Worm (Caenorhabditis elegans) whole organism, L1 larva: ENCODE measurements around the gene ceh-38.

ENCODE experiments used
- C04F5.9 ChIP-seq: sonication (generic microtip); optimal IDR thresholded peaks from 2 replicates; lab custom pipeline; 2016; ENCODE audit warnings: missing genetic modification characterization, missing compliant biosample characterization
- C16A3.4 ChIP-seq: fragments of 150-350 bp; optimal IDR thresholded peaks from 2 replicates; lab custom pipeline; 2014; ENCODE audit warnings: missing biosample characterization, missing genetic modification characterization
- Y116A8C.19 ChIP-seq: sonication (generic microtip); optimal IDR thresholded peaks from 2 replicates; lab custom pipeline; 2016; ENCODE audit warnings: missing compliant biosample characterization, missing genetic modification characterization, borderline replicate concordance
- aly-2 ChIP-seq: fragments of 150-350 bp; optimal IDR thresholded peaks from 2 replicates; lab custom pipeline; 2014; ENCODE audit warnings: missing biosample characterization, missing genetic modification characterization
- ceh-63 ChIP-seq: fragments of 200-800 bp; sonication (Bioruptor generic); optimal IDR thresholded peaks from 2 replicates; lab custom pipeline; 2018; ENCODE audit warnings: mild to moderate bottlenecking, missing genetic modification characterization, missing compliant biosample characterization
- ceh-88 ChIP-seq: fragments of 200-800 bp; sonication (Bioruptor generic); IDR thresholded peaks from 2 replicates; pipeline ENCODE4 v1.3.6; 2022; ENCODE audit warnings: missing genetic modification characterization, missing compliant biosample characterization
- dsc-1 ChIP-seq: sonication (generic microtip); optimal IDR thresholded peaks from 2 replicates; lab custom pipeline; 2016; ENCODE audit warnings: mild to moderate bottlenecking, missing genetic modification characterization, missing compliant biosample characterization
- efl-1 ChIP-seq, 4 experiments: fragments of 150-350 bp; optimal IDR thresholded peaks in 3 of 4; peaks in 1 of 4; 1 replicate in 1 of 4; 2 replicates in 3 of 4; lab custom pipeline; 2014; ENCODE audit warnings: missing biosample characterization in 2 of 4, missing genetic modification characterization in 2 of 4, missing genetic modification reagents in 2 of 4
- egl-27 ChIP-seq, 2 experiments: fragments of 150-350 bp in 1 of 2; sonication (generic microtip); optimal IDR thresholded peaks; 3 replicates each; lab custom pipeline; 2017 to 2018; ENCODE audit warnings: missing biosample characterization in 2 of 2, missing genetic modification characterization in 2 of 2, missing genetic modification reagents in 2 of 2
- elt-2 ChIP-seq: sonication (generic microtip); optimal IDR thresholded peaks from 2 replicates; lab custom pipeline; 2016; ENCODE audit warnings: missing genetic modification characterization, mild to moderate bottlenecking, inconsistent platforms, missing compliant biosample characterization, missing genetic modification reagents
- fkh-10 ChIP-seq: sonication (generic microtip); optimal IDR thresholded peaks from 2 replicates; lab custom pipeline; 2017; ENCODE audit warnings: missing biosample characterization, missing genetic modification reagents, missing genetic modification characterization
- fkh-4 ChIP-seq: sonication (generic microtip); optimal IDR thresholded peaks from 2 replicates; lab custom pipeline; 2016; ENCODE audit warnings: missing compliant biosample characterization, missing genetic modification characterization, borderline replicate concordance
- grh-1 ChIP-seq: fragments of 200-800 bp; sonication (Bioruptor generic); IDR thresholded peaks from 2 replicates; pipeline ENCODE4 v1.3.6; 2022; ENCODE audit warnings: missing genetic modification reagents, missing genetic modification characterization, missing compliant biosample characterization
- hlh-17 ChIP-seq: fragments of 200-800 bp; sonication (Bioruptor generic); optimal IDR thresholded peaks from 2 replicates; lab custom pipeline; 2018; ENCODE audit warnings: missing genetic modification characterization, mild to moderate bottlenecking, missing compliant biosample characterization, moderate library complexity, borderline replicate concordance
- hlh-4 ChIP-seq: sonication (generic microtip); optimal IDR thresholded peaks from 2 replicates; lab custom pipeline; 2016; ENCODE audit warnings: mild to moderate bottlenecking, missing genetic modification characterization, missing compliant biosample characterization
- lin-13 ChIP-seq: fragments of 150-350 bp; optimal IDR thresholded peaks from 2 replicates; lab custom pipeline; 2014; ENCODE audit warnings: missing biosample characterization, missing genetic modification reagents, missing genetic modification characterization
- lin-14 ChIP-seq: fragments of 200-800 bp; sonication (Bioruptor generic); optimal IDR thresholded peaks from 2 replicates; lab custom pipeline; 2018; ENCODE audit warnings: mild to moderate bottlenecking, missing genetic modification characterization, moderate library complexity, missing compliant biosample characterization
- lin-15B ChIP-seq: fragments of 150-350 bp; sonication (generic microtip); optimal IDR thresholded peaks from 3 replicates; lab custom pipeline; 2014; ENCODE audit warnings: missing biosample characterization, missing genetic modification characterization
- lin-35 ChIP-seq, 2 experiments: fragments of 150-350 bp; optimal IDR thresholded peaks; 2 replicates each; lab custom pipeline; 2014; ENCODE audit warnings: missing biosample characterization in 2 of 2, missing genetic modification characterization in 2 of 2, missing genetic modification reagents in 2 of 2
- lin-39 ChIP-seq: fragments of 150-350 bp; optimal IDR thresholded peaks from 2 replicates; lab custom pipeline; 2014; ENCODE audit warnings: missing biosample characterization, missing genetic modification reagents, missing genetic modification characterization
- lir-3 ChIP-seq: sonication (generic microtip); optimal IDR thresholded peaks from 2 replicates; lab custom pipeline; 2016; ENCODE audit warnings: mild to moderate bottlenecking, missing genetic modification characterization, moderate library complexity, missing compliant biosample characterization; ENCODE audit not compliant: poor library complexity
- lsy-2 ChIP-seq, 2 experiments: fragments of 150-350 bp; optimal IDR thresholded peaks; 2 replicates each; lab custom pipeline; 2014; ENCODE audit warnings: missing biosample characterization in 2 of 2, missing genetic modification characterization in 2 of 2
- mef-2 ChIP-seq: fragments of 150-350 bp; optimal IDR thresholded peaks from 2 replicates; lab custom pipeline; 2014; ENCODE audit warnings: missing biosample characterization, missing genetic modification characterization
- mep-1 ChIP-seq: fragments of 150-350 bp; optimal IDR thresholded peaks from 2 replicates; lab custom pipeline; 2014; ENCODE audit warnings: missing biosample characterization, missing genetic modification characterization
- nhr-19 ChIP-seq: fragments of 200-800 bp; sonication (Bioruptor generic); conservative IDR thresholded peaks from 2 replicates; pipeline ENCODE4 v1.3.6; 2022; ENCODE audit warnings: missing genetic modification characterization, missing compliant biosample characterization
- nhr-20 ChIP-seq: sonication (generic microtip); optimal IDR thresholded peaks from 2 replicates; lab custom pipeline; 2016; ENCODE audit warnings: mild to moderate bottlenecking, missing genetic modification characterization, missing compliant biosample characterization
- nhr-77 ChIP-seq: fragments of 150-350 bp; optimal IDR thresholded peaks from 2 replicates; lab custom pipeline; 2014; ENCODE audit warnings: missing biosample characterization, missing genetic modification characterization
- nhr-85 ChIP-seq: sonication (generic microtip); peaks from one replicate; lab custom pipeline; 2016; ENCODE audit warnings: missing genetic modification characterization, inconsistent platforms, missing compliant biosample characterization
- nhr-90 ChIP-seq: sonication (generic microtip); optimal IDR thresholded peaks from 2 replicates; lab custom pipeline; 2016; ENCODE audit warnings: mild to moderate bottlenecking, missing genetic modification characterization, missing compliant biosample characterization; ENCODE audit not compliant: poor library complexity
- pag-3 ChIP-seq: sonication (generic microtip); optimal IDR thresholded peaks from 2 replicates; lab custom pipeline; 2017; ENCODE audit warnings: missing genetic modification characterization, mild to moderate bottlenecking, missing compliant biosample characterization, antibody characterized with exemption, borderline replicate concordance; ENCODE audit not compliant: insufficient read depth
- pax-3 ChIP-seq: fragments of 200-800 bp; sonication (Bioruptor generic); optimal IDR thresholded peaks from 2 replicates; lab custom pipeline; 2018; ENCODE audit warnings: mild to moderate bottlenecking, missing genetic modification characterization, moderate library complexity, missing compliant biosample characterization
- pqm-1 ChIP-seq: sonication (generic microtip); optimal IDR thresholded peaks from 3 replicates; lab custom pipeline; 2017; ENCODE audit warnings: missing biosample characterization, missing genetic modification characterization
- skn-1 ChIP-seq: fragments of 150-350 bp; optimal IDR thresholded peaks from 2 replicates; lab custom pipeline; 2014; ENCODE audit warnings: missing biosample characterization, missing genetic modification characterization
- snpc-4 ChIP-seq: fragments of 150-350 bp; optimal IDR thresholded peaks from 2 replicates; lab custom pipeline; 2014; ENCODE audit warnings: missing biosample characterization, missing genetic modification characterization
- snu-23 ChIP-seq: sonication (generic microtip); optimal IDR thresholded peaks from 2 replicates; lab custom pipeline; 2016; ENCODE audit warnings: missing genetic modification characterization, missing compliant biosample characterization
- sptf-1 ChIP-seq: fragments of 150-350 bp; optimal IDR thresholded peaks from 2 replicates; lab custom pipeline; 2014; ENCODE audit warnings: missing biosample characterization, missing genetic modification characterization
- swsn-7 ChIP-seq: sonication (generic microtip); optimal IDR thresholded peaks from 2 replicates; lab custom pipeline; 2016; ENCODE audit warnings: missing genetic modification characterization, missing compliant biosample characterization
- tbx-2 ChIP-seq: sonication (generic microtip); optimal IDR thresholded peaks from 2 replicates; lab custom pipeline; 2016; ENCODE audit warnings: missing genetic modification characterization, missing compliant biosample characterization
- tlp-1 ChIP-seq: fragments of 150-350 bp; optimal IDR thresholded peaks from 2 replicates; lab custom pipeline; 2014; ENCODE audit warnings: missing biosample characterization, missing genetic modification characterization
- unc-130 ChIP-seq: fragments of 150-350 bp; optimal IDR thresholded peaks from 2 replicates; lab custom pipeline; 2017; ENCODE audit warnings: missing biosample characterization, missing genetic modification characterization, inconsistent platforms
- unc-98 ChIP-seq: fragments of 200-800 bp; sonication (Bioruptor generic); IDR thresholded peaks from 2 replicates; pipeline ENCODE4 v1.3.6; 2022; ENCODE audit warnings: missing genetic modification characterization, missing compliant biosample characterization
- vab-15 ChIP-seq: sonication (generic microtip); optimal IDR thresholded peaks from 2 replicates; lab custom pipeline; 2017; ENCODE audit warnings: missing genotype, mild to moderate bottlenecking, missing genetic modification characterization, missing compliant biosample characterization
- xbp-1 ChIP-seq: sonication (generic microtip); optimal IDR thresholded peaks from 2 replicates; lab custom pipeline; 2016; ENCODE audit warnings: missing genetic modification characterization, missing compliant biosample characterization
- zag-1 ChIP-seq: fragments of 150-350 bp; optimal IDR thresholded peaks from 2 replicates; lab custom pipeline; 2014; ENCODE audit warnings: missing biosample characterization, missing genetic modification characterization
- zip-4 ChIP-seq: fragments of 200-800 bp; sonication (Bioruptor generic); optimal IDR thresholded peaks from 2 replicates; lab custom pipeline; 2018; ENCODE audit warnings: mild to moderate bottlenecking, missing genetic modification characterization, moderate library complexity, missing compliant biosample characterization
- ztf-11 ChIP-seq, 2 experiments: sonication (generic microtip); optimal IDR thresholded peaks; 2 replicates each; lab custom pipeline; 2016 to 2017; ENCODE audit warnings: missing genetic modification characterization in 2 of 2, missing biosample characterization in 1 of 2, missing compliant biosample characterization in 1 of 2

Gene ceh-38

DNA sequence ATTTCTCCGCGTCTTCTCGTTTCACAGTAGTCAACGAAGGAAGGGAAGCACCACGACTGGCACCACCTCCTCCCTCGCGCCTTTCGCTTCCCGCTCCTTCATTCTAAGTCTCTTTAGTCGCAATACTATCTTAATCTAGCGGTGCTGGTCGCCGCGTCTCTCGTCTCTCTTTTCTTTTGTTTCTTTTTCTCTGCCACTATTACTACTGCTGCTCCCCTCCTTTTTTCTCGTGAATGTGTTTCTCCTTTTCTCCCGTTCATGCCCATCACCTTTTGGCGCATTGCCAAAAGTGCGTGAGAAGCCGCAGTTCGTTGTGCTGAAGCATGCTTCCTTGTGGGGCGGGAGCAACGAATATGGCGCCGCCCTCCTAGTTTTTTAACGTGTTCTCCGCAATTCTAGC is 24.8 kb upstream of the ceh-38 start (continued):
- TF ChIP-seq C04F5.9 (tag; lab: Kevin White, UChicago) (peak; percentile 13), vab-15 (tag; lab: Kevin White, UChicago) (no peak), nhr-90 (tag; lab: Kevin White, UChicago) (peak; percentile 50), mep-1 (tag; lab: Kevin White, UChicago) (peak; percentile 84), grh-1 (GFP tag; lab: Robert Waterston, UW) (no peak), nhr-20 (tag; lab: Kevin White, UChicago) (peak; percentile 59), efl-1 (optimal IDR thresholded peaks at IDR 0.05; lab: Kevin White, UChicago) (peak; percentile 59 to 74), efl-1 (GFP tag; optimal IDR thresholded peaks at IDR 0.05 in 1 of 2; lab: Kevin White, UChicago) (peak; percentile 39 to 93), snpc-4 (tag; lab: Kevin White, UChicago) (no peak), egl-27 (tag; optimal IDR thresholded peaks at IDR 0.05; lab: Kevin White, UChicago) (peak in 1 of 2 experiments; percentile 36), tlp-1 (no peak), unc-98 (no peak), snu-23 (GFP tag; lab: Kevin White, UChicago) (peak; percentile 77), fkh-10 (GFP tag; lab: Kevin White, UChicago) (peak; percentile 59), nhr-85 (tag; lab: Kevin White, UChicago) (peak; percentile 71), lin-13 (GFP tag; lab: Kevin White, UChicago) (peak; percentile 63), dsc-1 (tag; lab: Kevin White, UChicago) (no peak), fkh-4 (tag; lab: Kevin White, UChicago) (no peak), zag-1 (tag; lab: Kevin White, UChicago) (no peak), nhr-77 (tag; lab: Kevin White, UChicago) (peak; percentile 56), Y116A8C.19 (tag; lab: Kevin White, UChicago) (no peak), aly-2 (tag; lab: Kevin White, UChicago) (no peak), pqm-1 (tag; lab: Kevin White, UChicago) (no peak), pax-3 (tag; lab: Kevin White, UChicago) (no peak), sptf-1 (no peak), lin-15B (tag; lab: Kevin White, UChicago) (no peak), ceh-63 (GFP tag; lab: Kevin White, UChicago) (no peak), lir-3 (tag; lab: Kevin White, UChicago) (no peak), lin-35 (GFP tag; optimal IDR thresholded peaks at IDR 0.05; lab: Kevin White, UChicago) (peak; percentile 56 to 57), ceh-88 (no peak), swsn-7 (tag; lab: Kevin White, UChicago) (peak; percentile 67), pag-3 (tag; lab: Kevin White, UChicago) (no peak), hlh-17 (GFP tag; lab: Kevin White, UChicago) (no peak), nhr-19 (GFP tag; lab: Robert Waterston, UW) (peak; percentile 43), tbx-2 (tag; lab: Kevin White, UChicago) (peak; percentile 50), elt-2 (tag; lab: Kevin White, UChicago) (peak; percentile 35), unc-130 (tag; lab: Kevin White, UChicago) (peak; percentile 34), C16A3.4 (tag; lab: Kevin White, UChicago) (peak; percentile 1), xbp-1 (tag; lab: Kevin White, UChicago) (peak; percentile 40), mef-2 (tag; lab: Kevin White, UChicago) (no peak), lin-14 (GFP tag; lab: Kevin White, UChicago) (peak; percentile 93), lsy-2 (tag; optimal IDR thresholded peaks at IDR 0.05; lab: Kevin White, UChicago) (peak; percentile 26 to 77)

DNA sequence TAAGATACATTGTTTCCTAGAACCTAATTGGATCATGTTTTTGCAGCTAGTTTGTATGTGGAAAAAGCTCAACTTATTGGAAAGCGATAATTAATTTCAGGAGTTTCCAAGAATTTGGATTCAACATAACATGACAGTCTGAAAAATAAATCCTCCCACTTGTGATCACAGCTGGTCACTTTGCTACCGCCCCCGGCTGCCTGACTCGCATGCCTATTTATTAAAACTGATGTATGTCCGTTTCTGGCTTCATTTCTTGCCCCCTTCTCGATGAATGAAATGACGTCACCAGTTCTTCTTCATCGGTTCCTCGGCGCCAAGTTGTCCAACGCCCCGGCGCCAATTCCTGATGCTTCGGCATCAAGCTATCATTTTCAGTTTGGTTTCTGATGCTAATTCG is 24.3 kb upstream of the ceh-38 start:
- TF ChIP-seq nhr-20 (tag; lab: Kevin White, UChicago) (no peak), tbx-2 (tag; lab: Kevin White, UChicago) (no peak), skn-1 (no peak), hlh-4 (tag; lab: Kevin White, UChicago) (peak; percentile 33), ztf-11 (tag; optimal IDR thresholded peaks at IDR 0.05; lab: Kevin White, UChicago) (peak in 1 of 2 experiments; percentile 10), lin-39 (tag; lab: Kevin White, UChicago) (no peak), zip-4 (GFP tag; lab: Kevin White, UChicago) (no peak)
